Fruit fly (Drosophila melanogaster) whole organism, embryonic: ENCODE measurements around the gene FucTA.

Experiments
- Antp ChIP-seq: fragments of 200-800 bp; sonication (Bioruptor generic); optimal IDR thresholded peaks from 3 replicates; lab custom pipeline; 2016; ENCODE audit warnings: missing biosample characterization, missing genetic modification characterization
- Asciz ChIP-seq: fragments of 200-800 bp; sonication (Bioruptor generic); optimal IDR thresholded peaks from 2 replicates; lab custom pipeline; 2017; ENCODE audit warnings: missing biosample characterization, mild to moderate bottlenecking, missing genetic modification characterization, missing genetic modification reagents
- BtbVII ChIP-seq: fragments of 200-800 bp; sonication (Bioruptor generic); optimal IDR thresholded peaks from 3 replicates; lab custom pipeline; 2017; ENCODE audit warnings: missing biosample characterization, mild to moderate bottlenecking, missing genetic modification characterization
- CG10321 ChIP-seq: fragments of 200-800 bp; sonication (Bioruptor generic); IDR thresholded peaks from 2 replicates; pipeline ENCODE4 v1.3.6; 2022; ENCODE audit warnings: missing biosample characterization, missing genetic modification characterization
- CG10431 ChIP-seq: fragments of 200-800 bp; sonication (Bioruptor generic); optimal IDR thresholded peaks from 3 replicates; lab custom pipeline; 2018; ENCODE audit warnings: missing biosample characterization, mild to moderate bottlenecking, missing genetic modification characterization
- CG12659 ChIP-seq: fragments of 200-800 bp; sonication (Bioruptor generic); optimal IDR thresholded peaks from 3 replicates; lab custom pipeline; 2017; ENCODE audit warnings: mild to moderate bottlenecking, missing biosample characterization, missing genetic modification reagents, missing genetic modification characterization
- CG13296 ChIP-seq: fragments of 200-800 bp; sonication (Bioruptor generic); optimal IDR thresholded peaks from 3 replicates; lab custom pipeline; 2018; ENCODE audit warnings: missing biosample characterization, mild to moderate bottlenecking, missing genetic modification characterization
- CG15269 ChIP-seq: fragments of 200-800 bp; sonication (Bioruptor generic); optimal IDR thresholded peaks from 2 replicates; lab custom pipeline; 2018; ENCODE audit warnings: missing biosample characterization, mild to moderate bottlenecking, missing genetic modification characterization, moderate library complexity
- CG15696 ChIP-seq: fragments of 200-800 bp; sonication (Bioruptor generic); optimal IDR thresholded peaks from 2 replicates; lab custom pipeline; 2019; ENCODE audit warnings: missing biosample characterization, mild to moderate bottlenecking, missing genetic modification characterization, moderate library complexity
- CG17385 ChIP-seq: fragments of 200-800 bp; sonication (Bioruptor generic); optimal IDR thresholded peaks from 3 replicates; lab custom pipeline; 2018; ENCODE audit warnings: missing biosample characterization, mild to moderate bottlenecking, missing genetic modification characterization
- CG2199 ChIP-seq: fragments of 200-800 bp; sonication (Bioruptor generic); IDR thresholded peaks from 3 replicates; pipeline ENCODE4 v1.3.6; 2022; ENCODE audit warnings: missing biosample characterization, missing genetic modification characterization
- CG2875 ChIP-seq: fragments of 200-800 bp; sonication (Bioruptor generic); optimal IDR thresholded peaks from 2 replicates; lab custom pipeline; 2017; ENCODE audit warnings: missing biosample characterization, mild to moderate bottlenecking, missing genetic modification characterization, missing genetic modification reagents
- CG31441 ChIP-seq: fragments of 200-800 bp; sonication (Bioruptor generic); IDR thresholded peaks from 2 replicates; pipeline ENCODE4 v1.3.6; 2022; ENCODE audit warnings: missing biosample characterization, missing genetic modification characterization
- CG3838 ChIP-seq: fragments of 200-800 bp; sonication (Bioruptor generic); optimal IDR thresholded peaks from 3 replicates; lab custom pipeline; 2016; ENCODE audit warnings: missing biosample characterization, missing genetic modification characterization
- CG4282 ChIP-seq: fragments of 200-800 bp; sonication (Bioruptor generic); optimal IDR thresholded peaks from 2 replicates; lab custom pipeline; 2016; ENCODE audit warnings: missing biosample characterization, missing genetic modification characterization
- CG5180 ChIP-seq: fragments of 200-800 bp; sonication (Bioruptor generic); optimal IDR thresholded peaks from 3 replicates; lab custom pipeline; 2017; ENCODE audit warnings: missing biosample characterization, missing genetic modification characterization, mild to moderate bottlenecking, moderate library complexity, missing genetic modification reagents
- CG6854 ChIP-seq: fragments of 200-800 bp; sonication (Bioruptor generic); optimal IDR thresholded peaks from 3 replicates; lab custom pipeline; 2017; ENCODE audit warnings: missing biosample characterization, mild to moderate bottlenecking, missing genetic modification characterization
- CG7372 ChIP-seq: fragments of 200-800 bp; sonication (Bioruptor generic); IDR thresholded peaks from 2 replicates; pipeline ENCODE4 v1.3.6; 2022; ENCODE audit warnings: missing biosample characterization, missing genetic modification characterization
- CG7786 ChIP-seq: fragments of 200-800 bp; sonication (Bioruptor generic); optimal IDR thresholded peaks from 2 replicates; lab custom pipeline; 2016; ENCODE audit warnings: missing biosample characterization, missing genetic modification characterization
- CG8281 ChIP-seq: fragments of 200-800 bp; sonication (Bioruptor generic); optimal IDR thresholded peaks from 2 replicates; lab custom pipeline; 2018; ENCODE audit warnings: missing biosample characterization, mild to moderate bottlenecking, missing genetic modification characterization, moderate library complexity
- CG9817 ChIP-seq: fragments of 200-800 bp; sonication (Bioruptor generic); optimal IDR thresholded peaks from 2 replicates; lab custom pipeline; 2018; ENCODE audit warnings: missing biosample characterization, mild to moderate bottlenecking, missing genetic modification characterization, moderate library complexity
- Doc2 ChIP-seq: fragments of 200-800 bp; sonication (Bioruptor generic); IDR thresholded peaks from 2 replicates; pipeline ENCODE4 v1.3.6; 2022; ENCODE audit warnings: missing biosample characterization, missing genetic modification characterization
- Dref ChIP-seq: fragments of 200-800 bp; sonication (Bioruptor generic); IDR thresholded peaks from 2 replicates; pipeline ENCODE4 v1.3.6; 2022; ENCODE audit warnings: missing biosample characterization, missing genetic modification characterization
- E2f2 ChIP-seq: fragments of 200-800 bp; sonication (Bioruptor generic); IDR thresholded peaks from 2 replicates; pipeline ENCODE4 v1.3.6; 2022; ENCODE audit warnings: missing biosample characterization, missing genetic modification characterization
- Fer3 ChIP-seq: fragments of 200-800 bp; sonication (Bioruptor generic); optimal IDR thresholded peaks from 2 replicates; lab custom pipeline; 2018; ENCODE audit warnings: missing biosample characterization, mild to moderate bottlenecking, missing genetic modification characterization, moderate library complexity
- HLH54F ChIP-seq: fragments of 200-800 bp; sonication (Bioruptor generic); optimal IDR thresholded peaks from 3 replicates; lab custom pipeline; 2016; ENCODE audit warnings: missing biosample characterization, missing genetic modification characterization
- HmgZ ChIP-seq: fragments of 200-800 bp; sonication (Bioruptor generic); optimal IDR thresholded peaks from 2 replicates; lab custom pipeline; 2018; ENCODE audit warnings: missing biosample characterization, mild to moderate bottlenecking, missing genetic modification characterization
- Lim3 ChIP-seq: fragments of 200-800 bp; sonication (Bioruptor generic); IDR thresholded peaks from 2 replicates; pipeline ENCODE4 v1.3.6; 2022; ENCODE audit warnings: missing biosample characterization, missing genetic modification characterization
- Pdp1 ChIP-seq, 2 experiments: fragments of 200-800 bp; sonication (Bioruptor generic); optimal IDR thresholded peaks; 3 replicates each; lab custom pipeline; 2016; ENCODE audit warnings: missing biosample characterization in 2 of 2, missing genetic modification characterization in 2 of 2, mild to moderate bottlenecking in 1 of 2, moderate library complexity in 1 of 2
- Ptx1 ChIP-seq: fragments of 200-800 bp; sonication (Bioruptor generic); IDR thresholded peaks from 2 replicates; pipeline ENCODE4 v1.3.6; 2022; ENCODE audit warnings: missing biosample characterization, missing genetic modification characterization
- Sry-β ChIP-seq: fragments of 200-800 bp; sonication (Bioruptor generic); optimal IDR thresholded peaks from 2 replicates; lab custom pipeline; 2018; ENCODE audit warnings: missing biosample characterization, mild to moderate bottlenecking, missing genetic modification characterization, moderate library complexity
- YL-1 ChIP-seq: fragments of 200-800 bp; sonication (Bioruptor generic); optimal IDR thresholded peaks from 3 replicates; lab custom pipeline; 2017; ENCODE audit warnings: missing biosample characterization, mild to moderate bottlenecking, missing genetic modification characterization
- cas ChIP-seq: fragments of 200-800 bp; sonication (Bioruptor generic); IDR thresholded peaks from 2 replicates; pipeline ENCODE4 v1.3.6; 2022; ENCODE audit warnings: missing biosample characterization, missing genetic modification characterization
- fd102C ChIP-seq: fragments of 200-800 bp; sonication (Bioruptor generic); optimal IDR thresholded peaks from 2 replicates; lab custom pipeline; 2018; ENCODE audit warnings: missing biosample characterization, mild to moderate bottlenecking, missing genetic modification characterization, moderate library complexity
- fd3F ChIP-seq: fragments of 200-800 bp; sonication (Bioruptor generic); optimal IDR thresholded peaks from 2 replicates; lab custom pipeline; 2018; ENCODE audit warnings: missing biosample characterization, mild to moderate bottlenecking, missing genetic modification characterization, moderate library complexity
- gfzf ChIP-seq: fragments of 200-800 bp; sonication (Bioruptor generic); optimal IDR thresholded peaks from 2 replicates; lab custom pipeline; 2016; ENCODE audit warnings: missing biosample characterization, mild to moderate bottlenecking, missing genetic modification characterization, moderate library complexity
- grn ChIP-seq: fragments of 200-800 bp; sonication (Bioruptor generic); optimal IDR thresholded peaks from 3 replicates; lab custom pipeline; 2017; ENCODE audit warnings: missing biosample characterization, missing genetic modification characterization
- h ChIP-seq: fragments of >200 bp; optimal IDR thresholded peaks from 2 replicates; lab custom pipeline; 2017
- hb ChIP-seq: fragments of 200-800 bp; sonication (Bioruptor generic); IDR thresholded peaks from 3 replicates; pipeline ENCODE4 v1.3.6; 2022; ENCODE audit warnings: missing biosample characterization, missing genetic modification characterization; ENCODE audit not compliant: partially characterized antibody
- hbn ChIP-seq: fragments of 200-800 bp; sonication (Bioruptor generic); IDR thresholded peaks from 2 replicates; pipeline ENCODE4 v1.3.6; 2022; ENCODE audit warnings: missing biosample characterization, missing genetic modification characterization; ENCODE audit not compliant: partially characterized antibody
- klu ChIP-seq: fragments of 200-800 bp; sonication (Bioruptor generic); IDR thresholded peaks from 2 replicates; pipeline ENCODE4 v1.3.6; 2022; ENCODE audit warnings: missing biosample characterization, missing genetic modification characterization
- nerfin-1 ChIP-seq: fragments of 200-800 bp; sonication (Bioruptor generic); optimal IDR thresholded peaks from 3 replicates; lab custom pipeline; 2019; ENCODE audit warnings: missing biosample characterization, mild to moderate bottlenecking, missing genetic modification characterization, moderate library complexity
- nmo ChIP-seq: fragments of 200-800 bp; sonication (Bioruptor generic); optimal IDR thresholded peaks from 2 replicates; lab custom pipeline; 2018; ENCODE audit warnings: missing biosample characterization, mild to moderate bottlenecking, missing genetic modification characterization, moderate library complexity
- onecut ChIP-seq: fragments of 200-800 bp; sonication (Bioruptor generic); IDR thresholded peaks from 2 replicates; pipeline ENCODE4 v1.3.6; 2022; ENCODE audit warnings: missing biosample characterization, missing genetic modification characterization
- otp ChIP-seq: fragments of 200-800 bp; sonication (Bioruptor generic); IDR thresholded peaks from 3 replicates; pipeline ENCODE4, ENCODE4 v1.3.6; 2022; ENCODE audit warnings: missing biosample characterization, missing genetic modification characterization
- scrt ChIP-seq: fragments of 200-800 bp; sonication (Bioruptor generic); optimal IDR thresholded peaks from 2 replicates; lab custom pipeline; 2018; ENCODE audit warnings: missing biosample characterization, mild to moderate bottlenecking, missing genetic modification characterization, moderate library complexity
- sd ChIP-seq: fragments of 200-800 bp; sonication (Bioruptor generic); optimal IDR thresholded peaks from 3 replicates; lab custom pipeline; 2018; ENCODE audit warnings: missing biosample characterization, mild to moderate bottlenecking, missing genetic modification characterization, moderate library complexity
- sens-2 ChIP-seq: fragments of 200-800 bp; sonication (Bioruptor generic); IDR thresholded peaks from 2 replicates; pipeline ENCODE4 v1.3.6; 2022; ENCODE audit warnings: missing biosample characterization, missing genetic modification characterization
- slp2 ChIP-seq: fragments of 200-800 bp; sonication (Bioruptor generic); optimal IDR thresholded peaks from 2 replicates; lab custom pipeline; 2016; ENCODE audit warnings: missing biosample characterization, missing genetic modification characterization

The FucTA gene

dm6 chr3L:15142004-15142890 is 4.7 kb upstream of the FucTA start, which contains the start of gene Pdi (continued):
- peak; percentile 0 for TF ChIP-seq scrt (GFP tag; lab: Kevin White, UChicago)
- TF ChIP-seq CG8281: no peak
- TF ChIP-seq CG17385 (GFP tag; lab: Kevin White, UChicago): peak; percentile 31
- peak; percentile 72 for TF ChIP-seq sd (tag; lab: Kevin White, UChicago)
- no peak for TF ChIP-seq fd3F (GFP tag; lab: Kevin White, UChicago)
- TF ChIP-seq slp2 (GFP tag; lab: Kevin White, UChicago): no peak
- no peak for TF ChIP-seq h
- TF ChIP-seq CG15696: peak; percentile 43
- TF ChIP-seq Antp: no peak
- TF ChIP-seq CG6854: no peak
- TF ChIP-seq Asciz: no peak
- peak; percentile 52 for TF ChIP-seq HmgZ (tag; lab: Kevin White, UChicago)
- no peak for TF ChIP-seq Ptx1 (GFP tag; lab: Robert Waterston, UW)
- no peak for TF ChIP-seq cas (GFP tag; lab: Robert Waterston, UW)
- peak; percentile 81 for TF ChIP-seq CG12659 (GFP tag; lab: Kevin White, UChicago)
- no peak for TF ChIP-seq fd102C (GFP tag; lab: Kevin White, UChicago)
- no peak for TF ChIP-seq otp
- TF ChIP-seq sens-2: no peak
- no peak for TF ChIP-seq CG4282 (GFP tag; lab: Kevin White, UChicago)
- TF ChIP-seq CG7372 (GFP tag; lab: Robert Waterston, UW): no peak
- peak; percentile 96 for TF ChIP-seq Dref (GFP tag; lab: Robert Waterston, UW)
- TF ChIP-seq klu (GFP tag; lab: Robert Waterston, UW): no peak
- TF ChIP-seq Doc2: no peak
- peak; percentile 89 for TF ChIP-seq gfzf
- peak in 1 of 2 experiments; percentile 50 for TF ChIP-seq Pdp1 (GFP tag; optimal IDR thresholded peaks at IDR 0.05; lab: Kevin White, UChicago)
- TF ChIP-seq nmo: peak; percentile 62
- TF ChIP-seq Lim3: no peak
- peak; percentile 64 for TF ChIP-seq hbn (GFP tag; lab: Robert Waterston, UW)
- TF ChIP-seq grn (GFP tag; lab: Kevin White, UChicago): no peak
- TF ChIP-seq YL-1: peak; percentile 81
- no peak for TF ChIP-seq CG3838 (GFP tag; lab: Kevin White, UChicago)
- peak; percentile 70 for TF ChIP-seq E2f2 (GFP tag; lab: Robert Waterston, UW)
- peak; percentile 26 for TF ChIP-seq Fer3
- TF ChIP-seq CG2875 (GFP tag; lab: Kevin White, UChicago): peak; percentile 11
- TF ChIP-seq nerfin-1 (tag; lab: Kevin White, UChicago): peak; percentile 41
- TF ChIP-seq hb (GFP tag; lab: Robert Waterston, UW): peak; percentile 67
- TF ChIP-seq CG15269: peak; percentile 11
- TF ChIP-seq CG9817 (tag; lab: Kevin White, UChicago): no peak
- TF ChIP-seq CG13296 (GFP tag; lab: Kevin White, UChicago): peak; percentile 31
- 0 out of 2 replicates have a peak, but pooled peaks have one; percentile 25 for TF ChIP-seq CG31441 (GFP tag; lab: Robert Waterston, UW)
- TF ChIP-seq Sry-β (GFP tag; lab: Kevin White, UChicago): no peak
- TF ChIP-seq CG10321 (GFP tag; lab: Robert Waterston, UW): no peak
- no peak for TF ChIP-seq HLH54F
- no peak for TF ChIP-seq CG5180 (GFP tag; lab: Kevin White, UChicago)
- TF ChIP-seq BtbVII (GFP tag; lab: Kevin White, UChicago): no peak
- no peak for TF ChIP-seq CG7786 (GFP tag; lab: Kevin White, UChicago)
- TF ChIP-seq onecut (GFP tag; lab: Robert Waterston, UW): no peak
- TF ChIP-seq CG10431: no peak
- peak; percentile 78; the same call in 2 of the 3 replicates for TF ChIP-seq CG2199
